Fruit fly (Drosophila melanogaster): Measurements from ENCODE around the gene spen.
A peak's percentile ranks its signal among the peaks of the same experiment; 100 is the strongest.

The spen gene

DNA sequence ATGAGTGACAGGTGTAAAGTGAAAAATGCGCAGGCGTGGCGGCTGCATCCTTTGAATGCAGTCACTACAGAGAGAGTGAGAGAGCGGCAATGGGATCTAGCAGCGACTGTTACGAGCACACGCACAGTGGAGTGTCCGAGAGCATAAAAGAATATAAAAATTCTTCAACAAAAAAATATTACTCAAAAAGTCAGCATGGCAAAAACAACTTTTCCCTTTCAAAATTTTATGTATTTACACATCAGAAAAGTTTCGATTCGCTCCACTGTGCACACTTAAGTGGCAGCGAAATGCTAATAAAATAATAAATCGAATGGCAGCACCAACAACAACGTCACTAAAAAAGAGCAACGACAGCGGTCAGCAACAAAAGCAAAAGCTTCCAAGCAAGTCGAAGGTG is 64.5 kb downstream of the spen start (continued):
- TF ChIP-seq CG5245 (GFP tag; optimal IDR thresholded peaks at IDR 0.05), result peak; percentile 90
- TF ChIP-seq da (GFP tag; optimal IDR thresholded peaks at IDR 0.05), result no peak
- TF ChIP-seq CG9437 (GFP tag; optimal IDR thresholded peaks at IDR 0.05), result peak; percentile 74
- TF ChIP-seq zen2 (GFP tag; IDR thresholded peaks at IDR 0.05; ENCODE audit: partially characterized antibody), result no peak
- peak; percentile 75 for TF ChIP-seq zen (tag; optimal IDR thresholded peaks at IDR 0.05)
- peak; percentile 91 for TF ChIP-seq CG10959 (GFP tag; IDR thresholded peaks at IDR 0.05)
- TF ChIP-seq CG7839 (tag; optimal IDR thresholded peaks at IDR 0.05), result peak; percentile 84
- TF ChIP-seq ttk (GFP tag; IDR thresholded peaks at IDR 0.05), result peak; percentile 92
- TF ChIP-seq mirr (GFP tag; optimal IDR thresholded peaks at IDR 0.05), result no peak
- peak; percentile 87 for TF ChIP-seq fd96Cb (tag; optimal IDR thresholded peaks at IDR 0.05)
- peak; percentile 1 for TF ChIP-seq CG30020 (tag; optimal IDR thresholded peaks at IDR 0.05)
- TF ChIP-seq CoRest (tag; optimal IDR thresholded peaks at IDR 0.05), result peak; percentile 78
- peak; percentile 79 for TF ChIP-seq oc (tag; optimal IDR thresholded peaks at IDR 0.05)
- TF ChIP-seq CG9817 (tag; optimal IDR thresholded peaks at IDR 0.05), result peak; percentile 28
- no peak for TF ChIP-seq CG17912 (GFP tag; optimal IDR thresholded peaks at IDR 0.05)
- peak; percentile 77; the same call in 1 of the 2 replicates for TF ChIP-seq CG14014 (GFP tag; IDR thresholded peaks at IDR 0.05)
- peak; percentile 93 for TF ChIP-seq stc (GFP tag; IDR thresholded peaks at IDR 0.05)
- TF ChIP-seq CG13287 (GFP tag; IDR thresholded peaks at IDR 0.05; ENCODE audit: partially characterized antibody), result no peak
- TF ChIP-seq Aef1 (GFP tag; IDR thresholded peaks at IDR 0.05), result peak; percentile 80
- no peak for TF ChIP-seq grn (GFP tag; optimal IDR thresholded peaks at IDR 0.05)
- TF ChIP-seq cwo (GFP tag; optimal IDR thresholded peaks at IDR 0.05), result peak; percentile 54
- TF ChIP-seq Ets65A (GFP tag), result peak; percentile 94
- TF ChIP-seq chm (GFP tag; IDR thresholded peaks at IDR 0.05), result peak; percentile 96
- TF ChIP-seq CG16863 (GFP tag; optimal IDR thresholded peaks at IDR 0.05), result peak; percentile 89
- TF ChIP-seq CG31441 (GFP tag; IDR thresholded peaks at IDR 0.05), result peak; percentile 92
- TF ChIP-seq tgo (GFP tag; IDR thresholded peaks at IDR 0.05), result peak; percentile 85
- TF ChIP-seq odd (GFP tag; optimal IDR thresholded peaks at IDR 0.05), result peak; percentile 74
- TF ChIP-seq unpg (GFP tag; optimal IDR thresholded peaks at IDR 0.05), result peak; percentile 90
- peak; percentile 98 for TF ChIP-seq sens (GFP tag)
- peak; percentile 67 for TF ChIP-seq danr (GFP tag; IDR thresholded peaks at IDR 0.05)
- TF ChIP-seq Kr (GFP tag; optimal IDR thresholded peaks at IDR 0.05), result no peak
- TF ChIP-seq CG9215 (GFP tag; IDR thresholded peaks at IDR 0.05), result peak; percentile 50; the same call in 1 of the 2 replicates
- TF ChIP-seq CG10565 (GFP tag; optimal IDR thresholded peaks at IDR 0.05), result peak; percentile 67
- peak; percentile 82 for TF ChIP-seq lmd (GFP tag; IDR thresholded peaks at IDR 0.05)
- peak; percentile 83 for TF ChIP-seq sob (GFP tag; IDR thresholded peaks at IDR 0.05)
- TF ChIP-seq ham (GFP tag; IDR thresholded peaks at IDR 0.05), result peak; percentile 37; the same call in 1 of the 2 replicates
- TF ChIP-seq CG6689 (GFP tag; IDR thresholded peaks at IDR 0.05), result peak; percentile 93
- TF ChIP-seq shn (GFP tag; optimal IDR thresholded peaks at IDR 0.05), result peak; percentile 74
- TF ChIP-seq HmgD (GFP tag; optimal IDR thresholded peaks at IDR 0.05), result no peak
- TF ChIP-seq crc (GFP tag; optimal IDR thresholded peaks at IDR 0.05), result peak; percentile 70
- peak; percentile 86 for TF ChIP-seq CG3407 (GFP tag; optimal IDR thresholded peaks at IDR 0.05)
- peak; percentile 78 for TF ChIP-seq CG17385 (GFP tag; optimal IDR thresholded peaks at IDR 0.05)
- TF ChIP-seq schlank (tag; optimal IDR thresholded peaks at IDR 0.05), result peak; percentile 11
- TF ChIP-seq en (GFP tag; optimal IDR thresholded peaks at IDR 0.05), result peak; percentile 86
- no peak for TF ChIP-seq hkb (optimal IDR thresholded peaks at IDR 0.05)
- peak; percentile 92 for TF ChIP-seq hkb (GFP tag; IDR thresholded peaks at IDR 0.05)
- TF ChIP-seq Bgb (GFP tag; IDR thresholded peaks at IDR 0.05; ENCODE audit: partially characterized antibody), result no peak
- TF ChIP-seq BEAF-32 (GFP tag; optimal IDR thresholded peaks at IDR 0.05), result no peak
- no peak for TF ChIP-seq Sry-β (GFP tag; optimal IDR thresholded peaks at IDR 0.05)
- TF ChIP-seq Max (GFP tag; optimal IDR thresholded peaks at IDR 0.05), result peak; percentile 81
- TF ChIP-seq Trl (optimal IDR thresholded peaks at IDR 0.05), result peak in 1 of 2 experiments; percentile 40
- TF ChIP-seq Trl (GFP tag; optimal IDR thresholded peaks at IDR 0.05), result peak; percentile 86
